Fruit fly (Drosophila melanogaster): Measurements from ENCODE around the gene CG32576.
A peak's percentile ranks its signal among the peaks of the same experiment; 100 is the strongest.

DNA sequence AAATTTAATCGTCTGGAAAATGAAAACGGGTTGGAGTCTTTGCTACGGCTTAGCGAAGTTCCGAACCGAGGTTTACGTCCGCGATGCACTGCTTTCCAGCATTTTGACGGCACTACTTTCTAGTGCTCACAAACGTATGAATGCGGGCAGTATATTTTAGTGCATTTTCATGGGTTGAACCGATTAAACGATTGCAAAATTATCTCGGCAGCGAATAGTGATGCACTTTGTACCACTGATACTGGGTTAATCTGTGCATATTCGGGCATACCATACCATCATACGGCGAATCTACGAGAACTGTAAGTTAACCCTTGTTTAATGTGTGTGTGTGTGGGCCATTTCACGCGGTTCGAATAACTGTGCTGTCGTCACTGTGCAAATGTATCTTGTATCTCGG, 17.5 kb downstream of the CG32576 start, which contains the start of gene Mfe2:
- TF ChIP-seq lola (GFP tag; optimal IDR thresholded peaks at IDR 0.05): no peak
- peak; percentile 66 for TF ChIP-seq rgr (GFP tag; optimal IDR thresholded peaks at IDR 0.05)
- TF ChIP-seq N (GFP tag; optimal IDR thresholded peaks at IDR 0.05): no peak
- no peak for TF ChIP-seq Rel (GFP tag; optimal IDR thresholded peaks at IDR 0.05)
- TF ChIP-seq Rel (tag; optimal IDR thresholded peaks at IDR 0.05): peak; percentile 56
- no peak for TF ChIP-seq Dfd (GFP tag; optimal IDR thresholded peaks at IDR 0.05)
- peak; percentile 44 for TF ChIP-seq Myc (optimal IDR thresholded peaks at IDR 0.05)
